Worm (Caenorhabditis elegans) whole organism, L2 larva: Measurements from ENCODE around the gene K10D2.8.
A peak's percentile ranks its signal among the peaks of the same experiment; 100 is the strongest.

Experiments used
- ama-1 ChIP-seq: fragments of 150-350 bp; optimal IDR thresholded peaks from 2 replicates; lab custom pipeline; 2018; ENCODE audit warnings: inconsistent platforms
- dmd-4 ChIP-seq: sonication (generic microtip); optimal IDR thresholded peaks from 2 replicates; lab custom pipeline; 2017; ENCODE audit warnings: missing biosample characterization, missing genetic modification characterization
- elt-1 ChIP-seq: fragments of 150-350 bp; optimal IDR thresholded peaks from 2 replicates; lab custom pipeline; 2014; ENCODE audit warnings: missing biosample characterization, missing genetic modification characterization
- fos-1 ChIP-seq: fragments of 150-350 bp; optimal IDR thresholded peaks from 2 replicates; lab custom pipeline; 2014; ENCODE audit warnings: missing biosample characterization, missing genetic modification characterization
- nhr-10 ChIP-seq: sonication (generic microtip); optimal IDR thresholded peaks from 2 replicates; lab custom pipeline; 2017; ENCODE audit warnings: missing biosample characterization, missing genetic modification characterization
- nhr-129 ChIP-seq: fragments of 150-350 bp; optimal IDR thresholded peaks from 2 replicates; lab custom pipeline; 2014; ENCODE audit warnings: missing biosample characterization, missing genetic modification characterization
- sma-3 ChIP-seq: sonication (generic microtip); optimal IDR thresholded peaks from 2 replicates; lab custom pipeline; 2016; ENCODE audit warnings: missing genetic modification reagents, missing genetic modification characterization, missing compliant biosample characterization
- unc-39 ChIP-seq: fragments of 150-350 bp; optimal IDR thresholded peaks from 2 replicates; lab custom pipeline; 2014; ENCODE audit warnings: missing biosample characterization, missing genetic modification characterization

K10D2.8 gene

ce11 chrIII:5234312-5234711, 45.8 kb downstream of the K10D2.8 start, which contains the start of gene mrps-26:
Gene mrps-26, plus strand, starts transcription at chrIII:5234612.
- TF ChIP-seq nhr-10 (tag; lab: Kevin White, UChicago) (no peak), sma-3 (GFP tag; lab: Kevin White, UChicago) (no peak), ama-1 (lab: Kevin White, UChicago) (no peak)

ce11 chrIII:5236104-5236503, 47.6 kb downstream of the K10D2.8 start, which contains the start of gene prx-10:
Gene prx-10, plus strand, starts transcription at chrIII:5236404.
- TF ChIP-seq fos-1 (tag; lab: Kevin White, UChicago) (peak; percentile 13), dmd-4 (no peak), elt-1 (tag; lab: Kevin White, UChicago) (no peak), nhr-129 (no peak), unc-39 (tag; lab: Kevin White, UChicago) (no peak)
